Worm (Caenorhabditis elegans) whole organism, L4/young adult: ENCODE data around the gene cpb-1.

Experiments
- W03F9.2 ChIP-seq: fragments of 150-350 bp; optimal IDR thresholded peaks from 2 replicates; lab custom pipeline; 2014; ENCODE audit warnings: missing biosample characterization, missing genetic modification characterization
- dao-5 ChIP-seq: sonication (generic microtip); optimal IDR thresholded peaks from 2 replicates; lab custom pipeline; 2016; ENCODE audit warnings: missing genotype, missing genetic modification characterization, moderate library complexity, missing compliant biosample characterization
- him-1 ChIP-seq: sonication (generic microtip); optimal IDR thresholded peaks from 2 replicates; lab custom pipeline; 2016; ENCODE audit warnings: missing genotype, missing genetic modification reagents, missing genetic modification characterization, missing compliant biosample characterization

The cpb-1 gene

DNA sequence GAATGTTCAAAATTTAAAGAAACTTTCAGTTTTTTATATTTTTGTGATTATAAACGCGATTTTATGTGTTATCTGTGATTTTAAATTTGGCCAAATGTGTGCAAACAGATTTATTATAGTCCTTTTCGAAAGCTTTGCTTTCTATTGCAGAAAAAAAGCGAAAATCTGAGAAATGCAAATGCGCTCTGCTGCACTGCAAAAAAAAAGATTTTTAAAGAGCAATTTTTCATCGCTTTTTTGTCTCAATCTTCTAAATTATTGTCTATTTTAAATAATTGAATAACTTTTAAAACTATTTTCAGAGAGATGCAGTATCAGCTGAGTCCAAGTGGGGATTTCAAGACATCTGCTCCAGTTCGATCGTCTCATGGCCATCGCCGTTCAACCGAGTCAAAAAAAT is at the start of gene cpb-1:
cpb-1 (plus strand) TSS at position 301 of the 400 bp plus-strand sequence.
- TF ChIP-seq W03F9.2 (tag; lab: Kevin White, UChicago) (no peak), dao-5 (no peak), him-1 (tag; lab: Kevin White, UChicago) (no peak)

ce11 chrIII:9277803-9278202 is 44.3 kb upstream of the cpb-1 start:
- TF ChIP-seq W03F9.2 (tag; lab: Kevin White, UChicago) (no peak), him-1 (tag; lab: Kevin White, UChicago) (no peak), dao-5 (no peak)

DNA sequence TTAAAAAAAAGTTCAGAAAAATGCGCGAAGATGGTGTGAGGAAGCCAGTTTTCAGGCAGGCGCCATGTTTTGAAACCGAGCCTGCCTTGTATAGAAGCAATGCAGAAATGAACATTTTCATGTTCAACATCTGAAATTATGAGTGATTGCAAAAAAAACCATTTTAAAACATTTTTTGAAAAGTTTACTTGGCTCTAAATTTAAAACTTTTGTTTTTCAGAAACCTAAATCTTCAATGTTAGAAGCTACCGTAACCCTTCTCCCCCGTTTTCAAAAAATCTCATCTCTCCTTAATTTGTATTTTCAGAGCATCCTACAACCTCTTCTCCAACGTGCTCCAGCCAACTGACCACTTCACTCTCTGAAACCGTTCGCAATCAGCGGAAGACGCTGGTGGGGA is 40.6 kb upstream of the cpb-1 start, which contains the start of gene fozi-1:
fozi-1 (plus strand) TSS at position 301 of the 400 bp plus-strand sequence.
- TF ChIP-seq W03F9.2 (tag; lab: Kevin White, UChicago) (no peak), him-1 (tag; lab: Kevin White, UChicago) (no peak), dao-5 (no peak)

DNA sequence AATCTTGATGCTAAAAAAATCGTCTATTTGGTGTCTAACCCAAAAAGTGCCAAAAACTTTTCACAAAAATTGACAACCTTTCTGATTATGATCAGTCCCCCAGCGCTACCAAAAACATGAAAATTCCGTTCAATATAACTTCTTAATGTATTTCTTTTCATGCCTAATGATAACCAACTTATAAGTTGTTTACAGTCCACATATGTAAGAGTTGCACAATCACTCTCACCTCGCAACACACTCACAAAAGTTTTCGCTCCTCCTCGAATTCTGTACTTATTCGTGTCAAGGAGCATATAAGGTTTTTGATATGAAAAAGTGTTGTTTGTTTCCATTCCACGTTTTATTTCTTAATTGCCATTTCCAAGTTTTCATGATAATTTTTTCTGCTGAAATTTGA is 33.6 kb upstream of the cpb-1 start:
- no peak for TF ChIP-seq dao-5
- TF ChIP-seq him-1 (tag; lab: Kevin White, UChicago) = no peak
- TF ChIP-seq W03F9.2 (tag; lab: Kevin White, UChicago) = no peak

ce11 chrIII:9289815-9290214 is 32.3 kb upstream of the cpb-1 start:
- TF ChIP-seq W03F9.2 (tag; lab: Kevin White, UChicago) = no peak
- no peak for TF ChIP-seq him-1 (tag; lab: Kevin White, UChicago)
- no peak for TF ChIP-seq dao-5

DNA sequence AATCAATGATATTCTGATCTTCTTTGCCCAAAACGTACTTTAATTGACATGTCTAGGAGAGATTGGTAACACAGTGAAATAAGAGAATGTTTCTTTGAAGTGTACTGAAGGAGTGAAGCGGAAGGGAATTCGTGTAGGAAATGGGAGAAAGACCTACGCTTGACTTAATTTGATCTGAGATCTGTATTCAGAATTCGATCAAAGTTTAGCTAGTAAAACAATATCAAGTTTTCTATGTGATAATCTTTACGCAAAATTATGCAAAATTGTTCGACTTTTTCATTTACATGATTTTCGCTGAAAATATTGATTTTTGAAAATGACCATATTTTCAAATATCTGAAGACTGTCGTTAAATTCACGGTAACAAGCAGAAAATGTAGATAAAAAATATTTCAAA is 24.8 kb upstream of the cpb-1 start, which contains the start of gene K01B6.4:
K01B6.4 (minus strand) TSS at position 101 of the 400 bp plus-strand sequence.
- TF ChIP-seq him-1 (tag; lab: Kevin White, UChicago) (no peak), dao-5 (no peak), W03F9.2 (tag; lab: Kevin White, UChicago) (no peak)

DNA sequence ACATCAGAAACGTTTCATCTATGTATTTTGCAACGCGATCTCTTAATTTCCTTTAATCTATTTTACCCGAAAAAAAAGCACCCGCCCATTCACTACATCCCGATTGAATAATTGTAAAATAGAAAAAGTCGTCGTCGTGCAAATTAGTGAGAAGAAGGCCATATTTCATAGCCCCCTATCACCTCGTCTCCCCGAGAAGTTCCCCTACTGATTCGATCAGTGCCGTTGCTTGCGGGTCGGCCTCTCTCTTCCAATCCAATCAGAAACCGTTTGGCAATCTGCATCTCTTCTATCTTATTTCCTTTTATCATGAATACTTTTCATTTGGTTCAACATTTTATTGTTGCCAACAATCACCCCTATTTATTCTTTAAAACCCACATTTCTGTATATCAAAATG is 23.0 kb upstream of the cpb-1 start:
- no peak for TF ChIP-seq him-1 (tag; lab: Kevin White, UChicago)
- TF ChIP-seq W03F9.2 (tag; lab: Kevin White, UChicago) = no peak
- TF ChIP-seq dao-5 = no peak

DNA sequence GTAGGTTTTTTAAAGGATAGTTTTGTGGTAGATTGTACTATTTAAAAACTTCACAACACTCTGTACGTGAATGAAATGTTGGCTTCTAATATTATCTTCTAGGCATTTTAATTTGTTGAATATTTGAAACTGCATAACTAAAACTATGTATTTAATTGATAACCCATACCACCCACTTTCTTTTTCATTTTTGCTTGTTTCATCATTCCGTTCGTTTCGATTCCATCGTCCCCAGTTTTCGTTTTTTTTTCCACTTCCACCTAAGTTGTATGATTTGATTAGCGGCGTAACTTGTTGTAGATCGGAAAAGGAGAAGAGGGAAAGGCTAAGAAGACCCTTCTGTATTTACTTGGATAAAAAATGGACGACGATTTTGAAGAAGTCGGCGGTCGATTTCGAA is 22.2 kb upstream of the cpb-1 start, which contains the start of gene K01B6.3:
K01B6.3 (plus strand) TSS at position 301 of the 400 bp plus-strand sequence.
- TF ChIP-seq dao-5 (no peak), him-1 (tag; lab: Kevin White, UChicago) (no peak), W03F9.2 (tag; lab: Kevin White, UChicago) (no peak)

DNA sequence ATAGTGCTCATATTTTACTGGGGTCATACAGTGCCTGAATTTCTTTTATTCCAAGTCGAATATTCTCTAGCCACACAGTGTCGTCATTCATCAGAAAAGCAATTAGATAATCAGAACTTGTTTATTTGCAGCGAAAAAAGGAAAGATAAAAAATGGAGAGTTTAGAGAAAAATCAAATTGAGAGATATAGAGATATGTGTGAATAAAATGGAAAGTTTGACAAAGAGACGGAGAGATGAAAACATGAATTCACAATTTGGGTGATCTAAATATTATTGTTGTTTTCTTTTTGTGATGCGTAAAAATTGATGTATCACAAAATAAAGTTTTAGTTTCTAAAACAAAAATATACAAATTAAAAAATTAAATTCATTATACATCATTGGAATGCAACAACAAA is 21.4 kb upstream of the cpb-1 start:
- no peak for TF ChIP-seq him-1 (tag; lab: Kevin White, UChicago)
- no peak for TF ChIP-seq W03F9.2 (tag; lab: Kevin White, UChicago)
- TF ChIP-seq dao-5 = no peak

DNA sequence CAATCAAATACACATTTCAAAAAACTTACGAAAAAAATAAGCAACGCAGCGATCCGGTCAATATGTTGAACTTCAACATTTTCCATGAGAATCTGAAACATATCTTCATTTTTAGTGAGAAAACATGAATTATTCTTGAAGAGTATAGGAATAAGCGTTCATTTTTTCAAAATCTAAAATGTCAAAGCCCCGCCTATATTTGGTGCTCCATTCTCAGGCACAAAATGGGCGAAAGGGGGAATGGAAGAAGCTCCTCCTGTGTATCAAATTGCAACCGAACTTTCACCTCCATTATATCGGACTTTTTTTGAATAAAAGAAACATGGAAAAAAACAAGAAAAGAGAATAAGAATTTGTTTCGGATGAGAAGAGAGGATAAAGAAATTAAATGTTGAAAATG is 15.5 kb upstream of the cpb-1 start, which contains the start of gene srx-45:
srx-45 (minus strand) TSS at position 101 of the 400 bp plus-strand sequence.
- TF ChIP-seq W03F9.2 (tag; lab: Kevin White, UChicago) = no peak
- TF ChIP-seq him-1 (tag; lab: Kevin White, UChicago) = no peak
- TF ChIP-seq dao-5 = no peak

ce11 chrIII:9309840-9310239 is 12.3 kb upstream of the cpb-1 start:
- TF ChIP-seq him-1 (tag; lab: Kevin White, UChicago) = no peak
- no peak for TF ChIP-seq dao-5
- no peak for TF ChIP-seq W03F9.2 (tag; lab: Kevin White, UChicago)

DNA sequence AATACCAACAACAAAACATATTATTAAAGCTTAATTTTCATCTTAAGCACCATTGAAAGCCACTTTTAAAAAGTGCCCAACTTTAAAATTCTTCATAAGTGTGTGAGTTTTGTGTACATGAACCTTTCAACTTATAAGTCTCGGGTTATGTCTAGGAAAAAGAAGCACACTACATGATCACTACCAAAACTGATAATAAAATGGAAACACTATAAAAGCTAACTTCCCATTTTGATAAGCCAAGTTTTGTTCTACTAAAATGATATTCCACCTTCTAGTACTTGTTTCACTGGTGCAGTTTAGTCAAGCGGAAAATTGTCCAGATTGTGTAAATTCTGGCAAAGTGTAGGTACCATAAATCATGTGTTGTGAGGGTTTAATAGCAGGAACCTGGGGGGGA is 7.6 kb upstream of the cpb-1 start, which contains the start of gene C40H1.8:
C40H1.8 (plus strand) TSS at position 242 of the 400 bp plus-strand sequence.
- TF ChIP-seq dao-5 = no peak
- TF ChIP-seq him-1 (tag; lab: Kevin White, UChicago) = no peak
- no peak for TF ChIP-seq W03F9.2 (tag; lab: Kevin White, UChicago)

- TF ChIP-seq him-1 (tag; lab: Kevin White, UChicago) (no peak), W03F9.2 (tag; lab: Kevin White, UChicago) (no peak), dao-5 (no peak)
Measured at ce11 chrIII:9315180-9315579, 6.9 kb upstream of the cpb-1 start.

DNA sequence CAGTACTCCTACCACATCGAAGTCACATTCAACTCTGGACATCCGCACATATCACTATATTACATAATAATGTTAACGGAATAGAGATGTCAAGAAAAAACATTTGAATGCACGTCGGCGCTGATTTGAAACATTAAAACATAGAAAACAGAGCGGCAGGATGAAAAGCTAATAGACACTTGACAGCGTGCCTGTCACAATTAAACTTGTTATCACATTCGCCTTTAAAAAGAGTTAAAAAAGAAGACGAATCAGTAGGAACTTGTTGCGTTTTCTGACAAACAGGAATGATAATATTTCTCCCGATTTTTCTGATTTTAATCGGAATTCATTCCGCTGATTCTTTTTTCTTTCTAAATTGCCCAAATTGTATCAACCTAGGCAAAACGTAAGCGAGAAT is 4.5 kb upstream of the cpb-1 start:
- TF ChIP-seq W03F9.2 (tag; lab: Kevin White, UChicago) (no peak), him-1 (tag; lab: Kevin White, UChicago) (no peak), dao-5 (no peak)

ce11 chrIII:9319641-9320040 is 2.5 kb upstream of the cpb-1 start, which contains the start of gene C40H1.9:
Gene C40H1.9, plus strand, starts transcription at chrIII:9319941.
- TF ChIP-seq him-1 (tag; lab: Kevin White, UChicago) (no peak), W03F9.2 (tag; lab: Kevin White, UChicago) (no peak), dao-5 (no peak)
